Worm (Caenorhabditis elegans): ENCODE data around the gene srh-234.

DNA sequence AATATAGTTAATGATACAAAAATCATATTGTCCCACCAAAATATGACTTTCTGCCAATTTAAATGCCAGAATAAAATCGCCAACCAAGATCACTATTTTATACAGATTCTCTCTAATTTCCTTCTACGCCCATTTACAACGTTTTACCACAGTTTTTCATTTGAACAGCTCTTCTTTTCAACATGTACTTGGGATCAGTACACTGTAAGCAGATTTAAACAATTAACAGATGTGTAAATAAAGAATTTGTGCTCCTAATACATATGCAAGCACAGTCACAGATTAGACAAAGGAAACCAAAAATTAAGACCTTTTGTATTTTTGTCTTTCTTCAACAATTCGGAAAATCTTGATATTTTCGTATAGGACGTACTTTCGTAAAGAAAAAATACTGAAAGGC lies 8.2 kb downstream of the srh-234 start, which contains the start of gene F07C4.11:
- TF ChIP-seq unc-39 (tag; optimal IDR thresholded peaks at IDR 0.05) (no peak), ztf-11 (tag; optimal IDR thresholded peaks at IDR 0.05) (no peak)
